Fruit fly (Drosophila melanogaster) whole organism, embryonic: ENCODE measurements around the gene Gem4b.
A peak's percentile ranks its signal among the peaks of the same experiment; 100 is the strongest.

ENCODE experiments used
- CG10209 ChIP-seq: fragments of 200-800 bp; sonication (Bioruptor generic); optimal IDR thresholded peaks from 3 replicates; lab custom pipeline; 2017; ENCODE audit warnings: missing biosample characterization, mild to moderate bottlenecking, missing genetic modification characterization, missing genetic modification reagents
- CG15479 ChIP-seq: fragments of 200-800 bp; sonication (Bioruptor generic); optimal IDR thresholded peaks from 3 replicates; lab custom pipeline; 2019; ENCODE audit warnings: missing biosample characterization, mild to moderate bottlenecking, missing genetic modification characterization, moderate library complexity
- CG16813 ChIP-seq: fragments of 200-800 bp; sonication (Bioruptor generic); IDR thresholded peaks from 3 replicates; pipeline ENCODE4 v1.3.6; 2022; ENCODE audit warnings: missing biosample characterization, missing genetic modification characterization; ENCODE audit not compliant: partially characterized antibody
- CG18011 ChIP-seq: fragments of 200-800 bp; sonication (Bioruptor generic); optimal IDR thresholded peaks from 2 replicates; lab custom pipeline; 2017; ENCODE audit warnings: missing biosample characterization, missing genetic modification characterization, mild to moderate bottlenecking, moderate library complexity, missing genotype
- CG32532 ChIP-seq: fragments of 200-800 bp; sonication (Bioruptor generic); IDR thresholded peaks from 2 replicates; pipeline ENCODE4 v1.3.6; 2022; ENCODE audit warnings: missing biosample characterization, missing genetic modification characterization
- CG5953 ChIP-seq: fragments of 200-800 bp; sonication (Bioruptor generic); IDR thresholded peaks from 2 replicates; pipeline ENCODE4 v1.3.6; 2022; ENCODE audit warnings: missing biosample characterization, missing genetic modification characterization
- CG6654 ChIP-seq: fragments of 200-800 bp; sonication (Bioruptor generic); optimal IDR thresholded peaks from 2 replicates; lab custom pipeline; 2017; ENCODE audit warnings: missing biosample characterization, mild to moderate bottlenecking, missing genetic modification characterization
- CG7372 ChIP-seq: fragments of 200-800 bp; sonication (Bioruptor generic); IDR thresholded peaks from 2 replicates; pipeline ENCODE4 v1.3.6; 2022; ENCODE audit warnings: missing biosample characterization, missing genetic modification characterization
- CG8290 ChIP-seq, 3 experiments: fragments of 200-800 bp; sonication (Bioruptor generic); optimal IDR thresholded peaks; 2 replicates each; lab custom pipeline; 2016 to 2019; ENCODE audit warnings: missing biosample characterization in 3 of 3, missing genetic modification characterization in 3 of 3, mild to moderate bottlenecking in 2 of 3, moderate library complexity in 1 of 3
- CG9727 ChIP-seq: fragments of 200-800 bp; sonication (Bioruptor generic); optimal IDR thresholded peaks from 3 replicates; lab custom pipeline; 2017; ENCODE audit warnings: missing biosample characterization, mild to moderate bottlenecking, missing genetic modification characterization
- CG9797 ChIP-seq: fragments of 200-800 bp; sonication (Bioruptor generic); optimal IDR thresholded peaks from 3 replicates; lab custom pipeline; 2018; ENCODE audit warnings: missing biosample characterization, mild to moderate bottlenecking, missing genetic modification characterization
- Camta ChIP-seq: fragments of 200-800 bp; sonication (Bioruptor generic); optimal IDR thresholded peaks from 2 replicates; lab custom pipeline; 2016; ENCODE audit warnings: missing biosample characterization, missing genetic modification characterization
- H2.0 ChIP-seq: fragments of 200-800 bp; sonication (Bioruptor generic); IDR thresholded peaks from 2 replicates; pipeline ENCODE4 v1.3.6; 2022; ENCODE audit warnings: missing biosample characterization, missing genetic modification characterization
- Hsf ChIP-seq: fragments of 200-800 bp; sonication (Bioruptor generic); optimal IDR thresholded peaks from 3 replicates; lab custom pipeline; 2016; ENCODE audit warnings: missing biosample characterization, missing genetic modification characterization
- Lhr ChIP-seq: fragments of 200-800 bp; sonication (Bioruptor generic); optimal IDR thresholded peaks from 3 replicates; lab custom pipeline; 2017; ENCODE audit warnings: mild to moderate bottlenecking, missing biosample characterization, missing genetic modification reagents, missing genetic modification characterization
- Lpt ChIP-seq: fragments of >200 bp; optimal IDR thresholded peaks from 2 replicates; lab custom pipeline; 2018; ENCODE audit warnings: missing biosample characterization, missing genetic modification characterization
- Myb ChIP-seq: fragments of 200-800 bp; sonication (Bioruptor generic); optimal IDR thresholded peaks from 2 replicates; lab custom pipeline; 2016; ENCODE audit warnings: missing biosample characterization, missing genetic modification characterization
- NC2α ChIP-seq: fragments of 200-800 bp; sonication (Bioruptor generic); optimal IDR thresholded peaks from 2 replicates; lab custom pipeline; 2016; ENCODE audit warnings: missing biosample characterization, missing genetic modification characterization
- Nf-YA ChIP-seq: fragments of 200-800 bp; sonication (Bioruptor generic); IDR thresholded peaks from 2 replicates; pipeline ENCODE4 v1.3.6; 2022; ENCODE audit warnings: missing biosample characterization, missing genetic modification characterization
- NfI ChIP-seq: fragments of 200-800 bp; sonication (Bioruptor generic); optimal IDR thresholded peaks from 3 replicates; lab custom pipeline; 2018; ENCODE audit warnings: missing biosample characterization, mild to moderate bottlenecking, missing genetic modification characterization, moderate library complexity
- Ravus ChIP-seq: fragments of 200-800 bp; sonication (Bioruptor generic); IDR thresholded peaks from 2 replicates; pipeline ENCODE4 v1.3.6; 2022; ENCODE audit warnings: missing biosample characterization, missing genetic modification characterization
- Sry-δ ChIP-seq: fragments of 200-800 bp; sonication (Bioruptor generic); optimal IDR thresholded peaks from 2 replicates; lab custom pipeline; 2016; ENCODE audit warnings: missing biosample characterization, missing genetic modification characterization
- abd-A ChIP-seq: fragments of 200-800 bp; sonication (Bioruptor generic); optimal IDR thresholded peaks from 3 replicates; lab custom pipeline; 2019; ENCODE audit warnings: missing biosample characterization, mild to moderate bottlenecking, missing genetic modification characterization, moderate library complexity
- aop ChIP-seq: fragments of 200-800 bp; sonication (Bioruptor generic); IDR thresholded peaks from 2 replicates; pipeline ENCODE4 v1.3.6; 2022; ENCODE audit warnings: missing biosample characterization, missing genetic modification characterization
- cg ChIP-seq: fragments of 200-800 bp; sonication (Bioruptor generic); optimal IDR thresholded peaks from 3 replicates; lab custom pipeline; 2019; ENCODE audit warnings: missing biosample characterization, mild to moderate bottlenecking, missing genetic modification characterization, moderate library complexity
- chinmo ChIP-seq: fragments of 200-800 bp; sonication (Bioruptor generic); IDR thresholded peaks from 4 replicates; pipeline ENCODE4 v1.3.6; 2022; ENCODE audit warnings: missing biosample characterization, missing genetic modification characterization; ENCODE audit not compliant: partially characterized antibody
- en ChIP-seq: fragments of 200-800 bp; sonication (Bioruptor generic); optimal IDR thresholded peaks from 2 replicates; lab custom pipeline; 2016; ENCODE audit warnings: missing biosample characterization, missing genetic modification characterization
- fd96Cb ChIP-seq: fragments of 200-800 bp; sonication (Bioruptor generic); optimal IDR thresholded peaks from 2 replicates; lab custom pipeline; 2018; ENCODE audit warnings: missing biosample characterization, mild to moderate bottlenecking, missing genetic modification characterization, moderate library complexity
- gcm ChIP-seq: fragments of 200-800 bp; sonication (Bioruptor generic); optimal IDR thresholded peaks from 2 replicates; lab custom pipeline; 2019; ENCODE audit warnings: missing biosample characterization, mild to moderate bottlenecking, missing genetic modification characterization, moderate library complexity
- gem ChIP-seq: fragments of 200-800 bp; sonication (Bioruptor generic); optimal IDR thresholded peaks from 2 replicates; lab custom pipeline; 2019; ENCODE audit warnings: missing biosample characterization, mild to moderate bottlenecking, missing genetic modification characterization, moderate library complexity
- knrl ChIP-seq: fragments of 200-800 bp; sonication (Bioruptor generic); IDR thresholded peaks from 3 replicates; pipeline ENCODE4 v1.3.6; 2022; ENCODE audit warnings: missing biosample characterization, missing genetic modification characterization; ENCODE audit not compliant: partially characterized antibody
- nau ChIP-seq: fragments of 200-800 bp; sonication (Bioruptor generic); optimal IDR thresholded peaks from 3 replicates; lab custom pipeline; 2017; ENCODE audit warnings: missing biosample characterization, mild to moderate bottlenecking, missing genetic modification characterization, missing genetic modification reagents
- prd ChIP-seq, 3 experiments: fragments of >200 bp in 2 of 3; fragments of 200-800 bp in 1 of 3; sonication (Bioruptor generic) in 1 of 3; optimal IDR thresholded peaks in 2 of 3; IDR thresholded peaks in 1 of 3; 2 replicates in 2 of 3; 3 replicates in 1 of 3; pipeline versions ENCODE4 v1.3.6 to Lab custom; 2017 to 2022; ENCODE audit warnings: missing biosample characterization in 1 of 3, missing genetic modification characterization in 1 of 3
- pzg ChIP-seq: fragments of 200-800 bp; sonication (Bioruptor generic); optimal IDR thresholded peaks from 3 replicates; lab custom pipeline; 2018; ENCODE audit warnings: missing biosample characterization, mild to moderate bottlenecking, missing genetic modification characterization, moderate library complexity
- row ChIP-seq: fragments of 200-800 bp; sonication (Bioruptor generic); IDR thresholded peaks from 3 replicates; pipeline ENCODE4 v1.3.6; 2022; ENCODE audit warnings: missing biosample characterization, missing genetic modification characterization
- sens ChIP-seq: fragments of 200-800 bp; sonication (Bioruptor generic); peaks from one replicate; lab custom pipeline; 2016; ENCODE audit warnings: missing biosample characterization, missing genetic modification characterization
- vnd ChIP-seq: fragments of 200-800 bp; sonication (Bioruptor generic); IDR thresholded peaks from 3 replicates; pipeline ENCODE4 v1.3.6; 2022; ENCODE audit warnings: missing biosample characterization, missing genetic modification characterization; ENCODE audit not compliant: partially characterized antibody
- vvl ChIP-seq: fragments of 200-800 bp; sonication (Bioruptor generic); IDR thresholded peaks from 2 replicates; pipeline ENCODE4 v1.3.6; 2022; ENCODE audit warnings: missing biosample characterization, missing genetic modification characterization
- yki ChIP-seq: fragments of >200 bp; optimal IDR thresholded peaks from 3 replicates; lab custom pipeline; 2018

The Gem4b gene

DNA sequence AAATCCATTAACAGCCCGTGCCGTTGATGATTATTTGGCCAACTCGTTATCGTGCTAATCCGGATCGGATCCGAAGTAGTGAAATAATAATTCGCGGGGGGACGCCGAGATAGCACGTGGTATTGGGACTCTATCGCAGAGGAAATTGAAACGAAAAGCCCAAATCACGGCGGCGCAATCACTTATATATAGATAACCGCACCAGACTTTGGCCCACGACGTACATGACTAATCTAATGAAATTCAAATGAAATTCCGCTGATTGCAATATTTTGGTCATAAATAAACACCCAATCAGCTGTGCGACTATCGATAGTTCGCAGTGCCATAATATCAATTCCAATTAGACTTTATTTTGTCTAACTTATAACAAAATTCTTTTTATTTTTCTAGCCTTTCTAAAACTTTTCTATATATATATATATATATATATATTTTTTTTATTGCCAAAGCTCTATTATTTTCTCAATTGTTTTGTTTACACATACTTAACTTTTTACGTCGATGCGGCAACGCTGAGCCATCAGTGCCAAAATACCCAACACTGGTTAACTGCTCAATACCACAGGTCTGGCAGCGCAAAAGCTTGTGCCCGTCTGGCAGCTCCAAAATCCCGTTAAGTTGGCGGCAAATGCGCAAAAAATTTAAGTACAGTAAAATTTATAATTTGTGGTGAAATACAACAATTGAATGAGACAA lies 27.8 kb downstream of the Gem4b start, which contains the start of gene CG6428 (continued):
- TF ChIP-seq pzg (GFP tag; lab: Kevin White, UChicago) (peak; percentile 81), Hsf (GFP tag; lab: Kevin White, UChicago) (peak; percentile 30), Nf-YA (GFP tag; lab: Robert Waterston, UW) (no peak), CG18011 (GFP tag; lab: Kevin White, UChicago) (peak; percentile 5), vnd (GFP tag; lab: Robert Waterston, UW) (peak; percentile 65), CG16813 (GFP tag; lab: Robert Waterston, UW) (peak; percentile 65), fd96Cb (no peak), NfI (GFP tag; lab: Kevin White, UChicago) (peak; percentile 48), abd-A (tag; lab: Kevin White, UChicago) (peak; percentile 70), CG10209 (GFP tag; lab: Kevin White, UChicago) (peak; percentile 30), CG9727 (GFP tag; lab: Kevin White, UChicago) (peak; percentile 10), Lpt (GFP tag; lab: Kevin White, UChicago) (no peak), yki (no peak), nau (GFP tag; lab: Kevin White, UChicago) (no peak), knrl (peak; percentile 70; the same call in 2 of the 3 replicates), CG9797 (GFP tag; lab: Kevin White, UChicago) (peak; percentile 28), CG6654 (GFP tag; lab: Kevin White, UChicago) (no peak), Ravus (GFP tag; lab: Robert Waterston, UW) (no peak), CG5953 (no peak), Lhr (GFP tag; lab: Kevin White, UChicago) (peak; percentile 83), cg (GFP tag; lab: Kevin White, UChicago) (no peak), Myb (GFP tag; lab: Kevin White, UChicago) (peak; percentile 87), CG32532 (GFP tag; lab: Robert Waterston, UW) (no peak; the same call in 1 of the 2 replicates), CG7372 (GFP tag; lab: Robert Waterston, UW) (no peak), H2.0 (GFP tag; lab: Robert Waterston, UW) (0 out of 2 replicates have a peak, but pooled peaks have one; percentile 12), gcm (no peak), CG15479 (GFP tag; lab: Kevin White, UChicago) (no peak), prd (optimal IDR thresholded peaks at IDR 0.05; lab: Kevin White, UChicago) (no peak), prd (GFP tag; IDR thresholded peaks at IDR 0.05; lab: Robert Waterston, UW) (peak; percentile 55; the same call in 1 of the 3 replicates), en (GFP tag; lab: Kevin White, UChicago) (no peak), aop (GFP tag; lab: Robert Waterston, UW) (no peak)
- TF ChIP-seq, all 482 proteins: peak for 186

DNA sequence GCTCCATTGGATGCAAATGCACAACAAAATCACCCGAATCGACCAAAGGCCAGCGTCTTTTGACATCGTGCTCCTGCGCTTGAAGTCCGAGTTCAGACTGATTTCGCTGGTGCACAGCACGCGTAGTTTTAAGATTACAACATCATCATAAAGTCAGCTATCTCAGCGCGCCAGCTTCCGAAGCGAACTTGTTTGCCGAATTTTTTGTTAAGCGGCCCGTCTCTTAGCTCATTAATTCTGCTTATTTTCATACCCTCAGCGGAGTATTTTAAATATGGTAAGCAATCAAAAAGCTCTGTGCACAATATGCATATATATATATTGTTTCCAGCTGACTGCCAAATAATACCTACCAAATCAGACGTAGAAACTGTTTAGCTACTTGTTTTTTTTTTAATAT lies 30.6 kb downstream of the Gem4b start, which contains the start of gene CG6414:
Gene CG6414, minus strand, starts transcription at position 101 of the 400 bp plus-strand sequence.
- TF ChIP-seq row (GFP tag; lab: Robert Waterston, UW) = 0 out of 3 replicates have a peak, but pooled peaks have one; percentile 26
- peak; percentile 7 for TF ChIP-seq gem
- 0 out of 2 replicates have a peak, but pooled peaks have one; percentile 15 for TF ChIP-seq vvl
- peak; percentile 34 for TF ChIP-seq sens (GFP tag; lab: Kevin White, UChicago)
- no peak for TF ChIP-seq CG8290 (GFP tag; optimal IDR thresholded peaks at IDR 0.05; lab: Kevin White, UChicago)
- TF ChIP-seq CG8290 (tag; optimal IDR thresholded peaks at IDR 0.05; lab: Kevin White, UChicago) = no peak
- TF ChIP-seq NC2α (GFP tag; lab: Kevin White, UChicago) = no peak
- no peak for TF ChIP-seq Camta (GFP tag; lab: Kevin White, UChicago)
- no peak for TF ChIP-seq Sry-δ (GFP tag; lab: Kevin White, UChicago)
- peak; percentile 22; the same call in 1 of the 4 replicates for TF ChIP-seq chinmo (GFP tag; lab: Robert Waterston, UW)
